Worm (Caenorhabditis elegans) whole organism, L3 larva: ENCODE data around the gene srxa-16.

Experiments
- R02D3.7 ChIP-seq: fragments of 150-350 bp; optimal IDR thresholded peaks from 2 replicates; lab custom pipeline; 2014; ENCODE audit warnings: missing biosample characterization, missing genetic modification characterization
- ZK546.5 ChIP-seq: sonication (generic microtip); optimal IDR thresholded peaks from 2 replicates; lab custom pipeline; 2017; ENCODE audit warnings: missing biosample characterization, missing genetic modification characterization
- aly-2 ChIP-seq: fragments of 150-350 bp; optimal IDR thresholded peaks from 2 replicates; lab custom pipeline; 2014; ENCODE audit warnings: missing biosample characterization, missing genetic modification characterization
- ceh-16 ChIP-seq: sonication (generic microtip); optimal IDR thresholded peaks from 2 replicates; lab custom pipeline; 2017; ENCODE audit warnings: missing biosample characterization, missing genetic modification characterization
- ceh-82 ChIP-seq: fragments of 150-350 bp; optimal IDR thresholded peaks from 2 replicates; lab custom pipeline; 2014; ENCODE audit warnings: missing biosample characterization, missing genetic modification characterization
- ceh-9 ChIP-seq: sonication (generic microtip); optimal IDR thresholded peaks from 2 replicates; lab custom pipeline; 2018; ENCODE audit warnings: missing biosample characterization, missing genetic modification characterization
- daf-12 ChIP-seq: fragments of 150-350 bp; optimal IDR thresholded peaks from 2 replicates; lab custom pipeline; 2014; ENCODE audit warnings: missing biosample characterization, missing genetic modification reagents, missing genetic modification characterization
- egl-27 ChIP-seq: sonication (generic microtip); optimal IDR thresholded peaks from 4 replicates; lab custom pipeline; 2017; ENCODE audit warnings: missing biosample characterization, missing genetic modification reagents, missing genetic modification characterization
- egl-5 ChIP-seq: fragments of 150-350 bp; optimal IDR thresholded peaks from 2 replicates; lab custom pipeline; 2017; ENCODE audit warnings: missing biosample characterization, missing genetic modification reagents, missing genetic modification characterization, inconsistent platforms
- elt-1 ChIP-seq: fragments of 150-350 bp; optimal IDR thresholded peaks from 2 replicates; lab custom pipeline; 2014; ENCODE audit warnings: missing biosample characterization, missing genetic modification characterization
- elt-2 ChIP-seq: sonication (generic microtip); optimal IDR thresholded peaks from 2 replicates; lab custom pipeline; 2016; ENCODE audit warnings: missing genetic modification reagents, mild to moderate bottlenecking, missing genetic modification characterization, missing compliant biosample characterization
- elt-3 ChIP-seq, 3 experiments: fragments of 150-350 bp in 1 of 3; sonication (generic microtip) in 2 of 3; optimal IDR thresholded peaks; 2 replicates in 2 of 3; 4 replicates in 1 of 3; lab custom pipeline; 2014 to 2017; ENCODE audit warnings: missing biosample characterization in 3 of 3, missing genetic modification characterization in 3 of 3
- eor-1 ChIP-seq, 2 experiments: fragments of 150-350 bp; optimal IDR thresholded peaks; 2 replicates each; lab custom pipeline; 2014 to 2018; ENCODE audit warnings: missing biosample characterization in 2 of 2, missing genetic modification characterization in 2 of 2
- fkh-10 ChIP-seq: sonication (generic microtip); optimal IDR thresholded peaks from 2 replicates; lab custom pipeline; 2017; ENCODE audit warnings: missing biosample characterization, missing genetic modification reagents, missing genetic modification characterization
- fkh-2 ChIP-seq: fragments of 150-350 bp; optimal IDR thresholded peaks from 2 replicates; lab custom pipeline; 2014; ENCODE audit warnings: missing biosample characterization, missing genetic modification reagents, missing genetic modification characterization
- jun-1 ChIP-seq: fragments of 150-350 bp; optimal IDR thresholded peaks from 2 replicates; lab custom pipeline; 2014; ENCODE audit warnings: missing biosample characterization, missing genetic modification reagents, missing genetic modification characterization
- lin-15B ChIP-seq: fragments of 150-350 bp; optimal IDR thresholded peaks from 2 replicates; lab custom pipeline; 2014; ENCODE audit warnings: missing biosample characterization, missing genetic modification characterization
- mml-1 ChIP-seq: fragments of 150-350 bp; sonication (generic microtip); optimal IDR thresholded peaks from 3 replicates; lab custom pipeline; 2014; ENCODE audit warnings: missing biosample characterization, missing genetic modification characterization
- nfya-1 ChIP-seq: sonication (generic microtip); optimal IDR thresholded peaks from 2 replicates; lab custom pipeline; 2017; ENCODE audit warnings: missing genetic modification characterization, mild to moderate bottlenecking, missing compliant biosample characterization, antibody characterized with exemption, moderate library complexity; ENCODE audit not compliant: insufficient read depth
- nhr-11 ChIP-seq: fragments of 150-350 bp; optimal IDR thresholded peaks from 2 replicates; lab custom pipeline; 2014; ENCODE audit warnings: missing biosample characterization, missing genetic modification characterization
- nhr-12 ChIP-seq: fragments of 150-350 bp; optimal IDR thresholded peaks from 2 replicates; lab custom pipeline; 2014; ENCODE audit warnings: missing biosample characterization, missing genetic modification characterization
- nhr-23 ChIP-seq: fragments of 150-350 bp; optimal IDR thresholded peaks from 2 replicates; lab custom pipeline; 2014; ENCODE audit warnings: missing biosample characterization, missing genetic modification reagents, missing genetic modification characterization
- nhr-237 ChIP-seq: fragments of 150-350 bp; optimal IDR thresholded peaks from 2 replicates; lab custom pipeline; 2014; ENCODE audit warnings: missing biosample characterization, missing genetic modification characterization
- nhr-28 ChIP-seq: fragments of 150-350 bp; optimal IDR thresholded peaks from 2 replicates; lab custom pipeline; 2014; ENCODE audit warnings: missing biosample characterization, missing genetic modification characterization
- nhr-43 ChIP-seq: sonication (generic microtip); optimal IDR thresholded peaks from 2 replicates; lab custom pipeline; 2016; ENCODE audit warnings: mild to moderate bottlenecking, missing genetic modification characterization, missing compliant biosample characterization; ENCODE audit not compliant: poor library complexity, severe bottlenecking
- nhr-67 ChIP-seq: fragments of 150-350 bp; optimal IDR thresholded peaks from 2 replicates; lab custom pipeline; 2014; ENCODE audit warnings: missing biosample characterization, missing genetic modification characterization
- pha-4 ChIP-seq: fragments of 150-350 bp; optimal IDR thresholded peaks from 2 replicates; lab custom pipeline; 2014; ENCODE audit warnings: missing biosample characterization, missing genetic modification reagents, missing genetic modification characterization
- pqm-1 ChIP-seq: fragments of 150-350 bp; optimal IDR thresholded peaks from 2 replicates; lab custom pipeline; 2017; ENCODE audit warnings: missing biosample characterization, missing genetic modification characterization, inconsistent platforms
- sea-2 ChIP-seq: fragments of 150-350 bp; sonication (generic microtip); optimal IDR thresholded peaks from 4 replicates; lab custom pipeline; 2014; ENCODE audit warnings: missing biosample characterization, missing genetic modification reagents, missing genetic modification characterization
- skn-1 ChIP-seq: fragments of 150-350 bp; optimal IDR thresholded peaks from 2 replicates; lab custom pipeline; 2014; ENCODE audit warnings: missing biosample characterization, missing genetic modification characterization
- snpc-4 ChIP-seq: fragments of 150-350 bp; optimal IDR thresholded peaks from 2 replicates; lab custom pipeline; 2014; ENCODE audit warnings: missing biosample characterization, missing genetic modification characterization
- tbx-2 ChIP-seq: sonication (generic microtip); optimal IDR thresholded peaks from 2 replicates; lab custom pipeline; 2016; ENCODE audit warnings: mild to moderate bottlenecking, missing genetic modification characterization, missing compliant biosample characterization
- unc-39 ChIP-seq: sonication (generic microtip); optimal IDR thresholded peaks from 4 replicates; lab custom pipeline; 2017; ENCODE audit warnings: missing biosample characterization, missing genetic modification characterization
- zag-1 ChIP-seq: fragments of 150-350 bp; optimal IDR thresholded peaks from 2 replicates; lab custom pipeline; 2014; ENCODE audit warnings: missing biosample characterization, missing genetic modification characterization

The srxa-16 gene

ce11 chrV:16145009-16145408, 30.9 kb upstream of the srxa-16 start:
- TF ChIP-seq nhr-28 (tag; lab: Kevin White, UChicago) (no peak), sea-2 (GFP tag; lab: Kevin White, UChicago) (no peak), ZK546.5 (tag; lab: Kevin White, UChicago) (no peak), mml-1 (tag; lab: Kevin White, UChicago) (no peak), elt-3 (tag; optimal IDR thresholded peaks at IDR 0.05; lab: Kevin White, UChicago) (no peak), jun-1 (tag; lab: Kevin White, UChicago) (no peak), zag-1 (tag; lab: Kevin White, UChicago) (no peak), pha-4 (tag; lab: Kevin White, UChicago) (no peak), nhr-23 (tag; lab: Kevin White, UChicago) (no peak), fkh-2 (tag; lab: Kevin White, UChicago) (no peak), aly-2 (tag; lab: Kevin White, UChicago) (no peak), ceh-9 (tag; lab: Kevin White, UChicago) (no peak), nhr-43 (no peak)

DNA sequence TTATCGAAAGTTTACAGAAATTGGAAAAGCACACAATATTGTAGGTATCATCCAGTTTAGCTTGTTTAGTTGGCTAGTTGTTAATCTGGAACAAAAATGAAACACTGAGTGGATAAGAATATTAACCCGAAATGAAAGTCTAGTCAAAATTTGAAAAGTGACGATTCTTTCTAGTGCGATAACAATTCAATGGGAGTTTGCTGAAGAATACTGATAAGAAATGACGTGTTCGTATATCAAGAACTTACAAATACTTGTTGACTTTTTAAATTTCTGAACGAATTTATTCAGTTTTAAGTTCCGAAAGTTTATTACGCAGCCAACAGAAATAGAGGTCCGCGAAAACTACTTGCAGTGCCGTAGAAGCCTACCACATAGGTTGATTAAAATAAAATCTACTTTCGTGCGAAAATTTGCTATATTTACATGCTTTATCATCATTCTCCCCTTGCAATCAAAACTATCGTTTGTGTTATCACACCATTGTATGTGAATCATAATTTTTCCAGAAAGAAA, 29.0 kb upstream of the srxa-16 start, which contains the start of gene fbxa-88:
TSS of gene fbxa-88 (minus strand) at position 51 of the 516 bp plus-strand sequence.
- TF ChIP-seq unc-39 (tag; lab: Kevin White, UChicago) (no peak), eor-1 (tag; optimal IDR thresholded peaks at IDR 0.05; lab: Kevin White, UChicago) (no peak), snpc-4 (tag; lab: Kevin White, UChicago) (no peak), egl-5 (no peak), nhr-237 (tag; lab: Kevin White, UChicago) (no peak), skn-1 (peak; percentile 15), aly-2 (tag; lab: Kevin White, UChicago) (no peak), R02D3.7 (tag; lab: Kevin White, UChicago) (no peak), tbx-2 (tag; lab: Kevin White, UChicago) (no peak), elt-1 (tag; lab: Kevin White, UChicago) (no peak), pha-4 (tag; lab: Kevin White, UChicago) (no peak), nhr-11 (tag; lab: Kevin White, UChicago) (no peak), ceh-9 (tag; lab: Kevin White, UChicago) (no peak), pqm-1 (peak; percentile 58), elt-2 (tag; lab: Kevin White, UChicago) (peak; percentile 80), egl-27 (tag; lab: Kevin White, UChicago) (no peak), ceh-82 (no peak), nhr-67 (tag; lab: Kevin White, UChicago) (no peak), jun-1 (tag; lab: Kevin White, UChicago) (no peak), zag-1 (tag; lab: Kevin White, UChicago) (no peak), lin-15B (tag; lab: Kevin White, UChicago) (no peak), nhr-23 (tag; lab: Kevin White, UChicago) (no peak), nhr-12 (tag; lab: Kevin White, UChicago) (no peak), elt-3 (tag; optimal IDR thresholded peaks at IDR 0.05; lab: Kevin White, UChicago) (no peak), daf-12 (no peak)

- no peak for TF ChIP-seq egl-5
- TF ChIP-seq nhr-12 (tag; lab: Kevin White, UChicago): no peak
- TF ChIP-seq fkh-2 (tag; lab: Kevin White, UChicago): no peak
Measured at ce11 chrV:16142371-16142770, 28.2 kb upstream of the srxa-16 start, which contains the start of gene fbxa-18. TSS of gene fbxa-18 (plus strand) at chrV:16142671.

DNA sequence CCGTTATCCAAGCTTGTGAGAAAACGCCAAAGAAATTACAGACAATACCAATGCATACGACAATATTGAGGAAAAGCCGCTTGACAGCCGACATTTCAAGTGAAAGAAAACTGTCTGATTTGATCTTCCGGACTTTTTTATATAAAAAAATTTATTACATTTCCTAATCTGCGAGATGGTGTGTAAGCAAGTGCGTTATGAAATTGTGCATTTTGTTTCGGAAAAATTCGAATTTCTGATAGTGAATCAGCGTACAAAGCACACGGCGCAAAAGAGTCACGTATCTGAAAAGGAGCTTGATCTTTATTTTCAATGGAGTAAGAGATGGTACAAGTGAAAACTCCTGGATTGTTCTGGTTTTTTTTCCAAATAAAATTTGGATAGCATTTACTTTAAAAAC, 26.9 kb upstream of the srxa-16 start, which contains the start of gene clc-32:
TSS of gene clc-32 (minus strand) at position 101 of the 400 bp plus-strand sequence.
- TF ChIP-seq ceh-82 (no peak), ceh-16 (tag; lab: Kevin White, UChicago) (no peak), jun-1 (tag; lab: Kevin White, UChicago) (no peak), unc-39 (tag; lab: Kevin White, UChicago) (no peak), lin-15B (tag; lab: Kevin White, UChicago) (no peak)
- TF ChIP-seq, all 47 proteins: peak for 0

DNA sequence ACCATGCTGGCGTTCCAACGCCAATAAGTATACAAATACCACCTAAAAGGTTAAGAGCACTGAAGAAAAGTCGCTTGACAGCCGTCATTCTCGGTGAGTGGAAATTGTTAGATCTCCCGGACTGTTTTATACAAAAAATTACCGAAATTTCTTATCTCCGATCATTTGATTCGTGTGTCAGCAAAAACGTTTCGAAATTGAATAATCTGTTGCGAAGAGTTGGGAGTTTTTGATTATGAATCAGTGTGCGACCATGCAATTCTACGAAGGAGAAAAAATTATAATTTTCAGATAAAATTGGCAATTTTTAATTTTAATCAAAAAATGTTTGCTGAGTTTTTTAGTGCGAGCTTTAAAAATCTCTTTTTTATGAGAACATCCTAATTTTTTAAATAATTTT, 25.4 kb upstream of the srxa-16 start, which contains the start of gene clc-11:
TSS of gene clc-11 (minus strand) at position 101 of the 400 bp plus-strand sequence.
- no peak for TF ChIP-seq nfya-1
- no peak for TF ChIP-seq daf-12
- TF ChIP-seq elt-3 (tag; optimal IDR thresholded peaks at IDR 0.05; lab: Kevin White, UChicago): no peak
- TF ChIP-seq pqm-1: no peak
- TF ChIP-seq fkh-10 (GFP tag; lab: Kevin White, UChicago): no peak
